Worm (Caenorhabditis elegans) whole organism, mixed stage, embryonic: Measurements from ENCODE around the gene C25E10.16.

Experiments used
- drap-1 ChIP-seq: fragments of 200-800 bp; sonication (Bioruptor generic); optimal IDR thresholded peaks from 3 replicates; lab custom pipeline; 2018; ENCODE audit warnings: mild to moderate bottlenecking, missing genetic modification characterization, missing compliant biosample characterization
- elt-3 ChIP-seq: fragments of 150-350 bp; optimal IDR thresholded peaks from 2 replicates; lab custom pipeline; 2014; ENCODE audit warnings: missing biosample characterization, missing genetic modification characterization
- hlh-1 ChIP-seq: fragments of 150-350 bp; optimal IDR thresholded peaks from 2 replicates; lab custom pipeline; 2014; ENCODE audit warnings: missing biosample characterization, missing genetic modification reagents, missing genetic modification characterization
- lin-13 ChIP-seq: fragments of 150-350 bp; optimal IDR thresholded peaks from 2 replicates; lab custom pipeline; 2014; ENCODE audit warnings: missing biosample characterization, missing genetic modification characterization
- lin-32 ChIP-seq: fragments of 200-800 bp; sonication (Bioruptor generic); optimal IDR thresholded peaks from 2 replicates; lab custom pipeline; 2018; ENCODE audit warnings: mild to moderate bottlenecking, missing genetic modification characterization, missing compliant biosample characterization
- nhr-237 ChIP-seq: fragments of 150-350 bp; optimal IDR thresholded peaks from 2 replicates; lab custom pipeline; 2014; ENCODE audit warnings: missing biosample characterization, missing genetic modification characterization
- nhr-28 ChIP-seq: fragments of 150-350 bp; optimal IDR thresholded peaks from 2 replicates; lab custom pipeline; 2014; ENCODE audit warnings: missing biosample characterization, missing genetic modification characterization
- nhr-76 ChIP-seq: sonication (generic microtip); optimal IDR thresholded peaks from 2 replicates; lab custom pipeline; 2017; ENCODE audit warnings: missing biosample characterization, missing genetic modification characterization
- pha-4 ChIP-seq: fragments of 150-350 bp; optimal IDR thresholded peaks from 2 replicates; lab custom pipeline; 2018; ENCODE audit warnings: missing biosample characterization, missing genetic modification reagents, missing genetic modification characterization
- tbx-8 ChIP-seq: fragments of 200-800 bp; sonication (Bioruptor generic); optimal IDR thresholded peaks from 2 replicates; lab custom pipeline; 2018; ENCODE audit warnings: mild to moderate bottlenecking, missing genetic modification characterization, moderate library complexity, missing compliant biosample characterization
- unc-39 ChIP-seq: fragments of 150-350 bp; optimal IDR thresholded peaks from 2 replicates; lab custom pipeline; 2014; ENCODE audit warnings: missing biosample characterization, missing genetic modification characterization

ce11 chrV:9065915-9066314 lies 6.5 kb upstream of the C25E10.16 start:
- no peak for TF ChIP-seq pha-4 (tag; lab: Kevin White, UChicago)
- TF ChIP-seq elt-3 (tag; lab: Kevin White, UChicago) = no peak
- TF ChIP-seq nhr-76 (tag; lab: Kevin White, UChicago) = no peak
- TF ChIP-seq nhr-237 = no peak
- TF ChIP-seq tbx-8 = no peak
- no peak for TF ChIP-seq drap-1 (GFP tag; lab: Kevin White, UChicago)
- TF ChIP-seq lin-32 (GFP tag; lab: Kevin White, UChicago) = no peak
- TF ChIP-seq lin-13 (tag; lab: Kevin White, UChicago) = no peak
- TF ChIP-seq hlh-1 (tag; lab: Kevin White, UChicago) = no peak
- TF ChIP-seq nhr-28 (tag; lab: Kevin White, UChicago) = no peak
- TF ChIP-seq unc-39 (tag; lab: Kevin White, UChicago) = no peak
